Fruit fly (Drosophila melanogaster) whole organism, embryonic: ENCODE data around the gene Fpgs1.
A peak's percentile ranks its signal among the peaks of the same experiment; 100 is the strongest.

ENCODE experiments used
- Ada2b ChIP-seq: fragments of 200-800 bp; sonication (Bioruptor generic); IDR thresholded peaks from 2 replicates; pipeline ENCODE4 v1.3.6; 2022; ENCODE audit warnings: missing biosample characterization, missing genetic modification characterization
- Adf1 ChIP-seq: fragments of 200-800 bp; sonication (Bioruptor generic); IDR thresholded peaks from 2 replicates; pipeline ENCODE4 v1.3.6; 2022; ENCODE audit warnings: missing biosample characterization, missing genetic modification characterization
- Antp ChIP-seq: fragments of 200-800 bp; sonication (Bioruptor generic); optimal IDR thresholded peaks from 3 replicates; lab custom pipeline; 2016; ENCODE audit warnings: missing biosample characterization, missing genetic modification characterization
- CG10462 ChIP-seq: fragments of 200-800 bp; sonication (Bioruptor generic); optimal IDR thresholded peaks from 2 replicates; lab custom pipeline; 2016; ENCODE audit warnings: missing biosample characterization, missing genetic modification characterization
- CG11085 ChIP-seq: fragments of 200-800 bp; sonication (Bioruptor generic); IDR thresholded peaks from 2 replicates; pipeline ENCODE4 v1.3.6; 2022; ENCODE audit warnings: missing biosample characterization, missing genetic modification characterization
- CG11695 ChIP-seq: fragments of 200-800 bp; sonication (Bioruptor generic); IDR thresholded peaks from 3 replicates; pipeline ENCODE4 v1.3.6; 2022; ENCODE audit warnings: missing biosample characterization, missing genetic modification characterization
- CG13624 ChIP-seq: fragments of 200-800 bp; sonication (Bioruptor generic); optimal IDR thresholded peaks from 2 replicates; lab custom pipeline; 2016; ENCODE audit warnings: missing biosample characterization, missing genetic modification characterization
- CG13775 ChIP-seq: fragments of 200-800 bp; sonication (Bioruptor generic); optimal IDR thresholded peaks from 3 replicates; lab custom pipeline; 2017; ENCODE audit warnings: missing biosample characterization, mild to moderate bottlenecking, missing genetic modification characterization
- CG14860 ChIP-seq: fragments of 200-800 bp; sonication (Bioruptor generic); IDR thresholded peaks from 3 replicates; pipeline ENCODE4 v1.3.6; 2022; ENCODE audit warnings: missing biosample characterization, missing genetic modification characterization; ENCODE audit not compliant: partially characterized antibody
- CG15011 ChIP-seq: fragments of 200-800 bp; sonication (Bioruptor generic); optimal IDR thresholded peaks from 3 replicates; lab custom pipeline; 2018; ENCODE audit warnings: missing biosample characterization, mild to moderate bottlenecking, missing genetic modification characterization
- CG1529 ChIP-seq: fragments of 200-800 bp; sonication (Bioruptor generic); optimal IDR thresholded peaks from 3 replicates; lab custom pipeline; 2018; ENCODE audit warnings: missing biosample characterization, missing genetic modification characterization
- CG15696 ChIP-seq: fragments of 200-800 bp; sonication (Bioruptor generic); optimal IDR thresholded peaks from 2 replicates; lab custom pipeline; 2019; ENCODE audit warnings: missing biosample characterization, mild to moderate bottlenecking, missing genetic modification characterization, moderate library complexity
- CG17328 ChIP-seq: fragments of 200-800 bp; sonication (Bioruptor generic); IDR thresholded peaks from 2 replicates; pipeline ENCODE4 v1.3.6; 2022; ENCODE audit warnings: missing biosample characterization, missing genetic modification characterization
- CG18764 ChIP-seq: fragments of 200-800 bp; sonication (Bioruptor generic); optimal IDR thresholded peaks from 3 replicates; lab custom pipeline; 2016; ENCODE audit warnings: missing biosample characterization, missing genetic modification characterization
- CG2116 ChIP-seq: fragments of 200-800 bp; sonication (Bioruptor generic); optimal IDR thresholded peaks from 3 replicates; lab custom pipeline; 2018; ENCODE audit warnings: missing biosample characterization, mild to moderate bottlenecking, missing genetic modification characterization
- CG2199 ChIP-seq: fragments of 200-800 bp; sonication (Bioruptor generic); IDR thresholded peaks from 3 replicates; pipeline ENCODE4 v1.3.6; 2022; ENCODE audit warnings: missing biosample characterization, missing genetic modification characterization
- CG4730 ChIP-seq: fragments of 200-800 bp; sonication (Bioruptor generic); IDR thresholded peaks from 2 replicates; pipeline ENCODE4 v1.3.6; 2022; ENCODE audit warnings: missing biosample characterization, missing genetic modification characterization
- CG7786 ChIP-seq: fragments of 200-800 bp; sonication (Bioruptor generic); optimal IDR thresholded peaks from 2 replicates; lab custom pipeline; 2016; ENCODE audit warnings: missing biosample characterization, missing genetic modification characterization
- CG7963 ChIP-seq: fragments of 200-800 bp; sonication (Bioruptor generic); IDR thresholded peaks from 3 replicates; pipeline ENCODE4 v1.3.6; 2022; ENCODE audit warnings: missing biosample characterization, missing genetic modification characterization; ENCODE audit not compliant: partially characterized antibody
- CG8359 ChIP-seq: fragments of 200-800 bp; sonication (Bioruptor generic); optimal IDR thresholded peaks from 2 replicates; lab custom pipeline; 2017; ENCODE audit warnings: missing biosample characterization, mild to moderate bottlenecking, missing genetic modification characterization, borderline replicate concordance
- CG8388 ChIP-seq: fragments of 200-800 bp; sonication (Bioruptor generic); optimal IDR thresholded peaks from 2 replicates; lab custom pipeline; 2019; ENCODE audit warnings: missing biosample characterization, mild to moderate bottlenecking, missing genetic modification characterization, moderate library complexity
- CTCF ChIP-seq: fragments of 200-800 bp; sonication (Bioruptor generic); optimal IDR thresholded peaks from 2 replicates; lab custom pipeline; 2017; ENCODE audit warnings: missing biosample characterization, mild to moderate bottlenecking, missing genetic modification characterization, moderate library complexity
- Dbx ChIP-seq: fragments of 200-800 bp; sonication (Bioruptor generic); IDR thresholded peaks from 3 replicates; pipeline ENCODE4 v1.3.6; 2022; ENCODE audit warnings: missing biosample characterization, missing genetic modification characterization
- Elba2 ChIP-seq: fragments of 200-800 bp; sonication (Bioruptor generic); optimal IDR thresholded peaks from 3 replicates; lab custom pipeline; 2016; ENCODE audit warnings: missing biosample characterization, missing genetic modification characterization
- Ets97D ChIP-seq: fragments of 200-800 bp; sonication (Bioruptor generic); optimal IDR thresholded peaks from 3 replicates; lab custom pipeline; 2016; ENCODE audit warnings: missing biosample characterization, missing genetic modification characterization
- HmgZ ChIP-seq: fragments of 200-800 bp; sonication (Bioruptor generic); optimal IDR thresholded peaks from 2 replicates; lab custom pipeline; 2018; ENCODE audit warnings: missing biosample characterization, mild to moderate bottlenecking, missing genetic modification characterization
- Hmr ChIP-seq: fragments of 200-800 bp; sonication (Bioruptor generic); optimal IDR thresholded peaks from 3 replicates; lab custom pipeline; 2017; ENCODE audit warnings: mild to moderate bottlenecking, missing biosample characterization, missing genetic modification reagents, missing genetic modification characterization
- Hr51 ChIP-seq, 2 experiments: fragments of 200-800 bp; sonication (Bioruptor generic); optimal IDR thresholded peaks; 2 replicates in 1 of 2; 3 replicates in 1 of 2; lab custom pipeline; 2016 to 2018; ENCODE audit warnings: missing biosample characterization in 2 of 2, missing genetic modification characterization in 2 of 2, mild to moderate bottlenecking in 1 of 2, moderate library complexity in 1 of 2
- NC2β ChIP-seq: fragments of 200-800 bp; sonication (Bioruptor generic); optimal IDR thresholded peaks from 2 replicates; lab custom pipeline; 2016; ENCODE audit warnings: missing biosample characterization, missing genetic modification characterization
- Nf-YC ChIP-seq: fragments of 200-800 bp; optimal IDR thresholded peaks from 3 replicates; lab custom pipeline; 2019; ENCODE audit warnings: missing biosample characterization, mild to moderate bottlenecking, missing genetic modification characterization, moderate library complexity
- Oaz ChIP-seq: fragments of 200-800 bp; sonication (Bioruptor generic); IDR thresholded peaks from 2 replicates; pipeline ENCODE4 v1.3.6; 2022; ENCODE audit warnings: missing biosample characterization, missing genetic modification characterization
- Ravus ChIP-seq: fragments of 200-800 bp; sonication (Bioruptor generic); IDR thresholded peaks from 2 replicates; pipeline ENCODE4 v1.3.6; 2022; ENCODE audit warnings: missing biosample characterization, missing genetic modification characterization
- Rfx ChIP-seq: fragments of 200-800 bp; sonication (Bioruptor generic); IDR thresholded peaks from 2 replicates; pipeline ENCODE4 v1.3.6; 2022; ENCODE audit warnings: missing biosample characterization, missing genetic modification characterization
- bab2 ChIP-seq: fragments of 200-800 bp; sonication (Bioruptor generic); optimal IDR thresholded peaks from 2 replicates; lab custom pipeline; 2016; ENCODE audit warnings: missing biosample characterization, missing genetic modification characterization
- bigmax ChIP-seq: fragments of 200-800 bp; sonication (Bioruptor generic); optimal IDR thresholded peaks from 2 replicates; lab custom pipeline; 2018; ENCODE audit warnings: missing biosample characterization, mild to moderate bottlenecking, missing genetic modification characterization
- crp ChIP-seq, 2 experiments: fragments of 200-800 bp; sonication (Bioruptor generic); optimal IDR thresholded peaks; 2 replicates in 1 of 2; 3 replicates in 1 of 2; lab custom pipeline; 2017; ENCODE audit warnings: missing biosample characterization in 2 of 2, missing genetic modification characterization in 2 of 2, mild to moderate bottlenecking in 1 of 2, moderate library complexity in 1 of 2
- esg ChIP-seq: fragments of 200-800 bp; sonication (Bioruptor generic); conservative IDR thresholded peaks from 2 replicates; pipeline ENCODE4 v1.3.6; 2022; ENCODE audit warnings: missing biosample characterization, missing genetic modification characterization
- fd102C ChIP-seq: fragments of 200-800 bp; sonication (Bioruptor generic); optimal IDR thresholded peaks from 2 replicates; lab custom pipeline; 2018; ENCODE audit warnings: missing biosample characterization, mild to moderate bottlenecking, missing genetic modification characterization, moderate library complexity
- grn ChIP-seq: fragments of 200-800 bp; sonication (Bioruptor generic); optimal IDR thresholded peaks from 3 replicates; lab custom pipeline; 2017; ENCODE audit warnings: missing biosample characterization, missing genetic modification characterization
- hb ChIP-seq: fragments of 200-800 bp; sonication (Bioruptor generic); IDR thresholded peaks from 3 replicates; pipeline ENCODE4 v1.3.6; 2022; ENCODE audit warnings: missing biosample characterization, missing genetic modification characterization; ENCODE audit not compliant: partially characterized antibody
- jing ChIP-seq: fragments of 200-800 bp; sonication (Bioruptor generic); optimal IDR thresholded peaks from 2 replicates; lab custom pipeline; 2018; ENCODE audit warnings: missing biosample characterization, mild to moderate bottlenecking, missing genetic modification characterization
- onecut ChIP-seq: fragments of 200-800 bp; sonication (Bioruptor generic); IDR thresholded peaks from 2 replicates; pipeline ENCODE4 v1.3.6; 2022; ENCODE audit warnings: missing biosample characterization, missing genetic modification characterization
- p53 ChIP-seq: fragments of 200-800 bp; sonication (Bioruptor generic); optimal IDR thresholded peaks from 2 replicates; lab custom pipeline; 2016; ENCODE audit warnings: missing biosample characterization, missing genetic modification characterization
- pros ChIP-seq: fragments of 200-800 bp; sonication (Bioruptor generic); optimal IDR thresholded peaks from 3 replicates; lab custom pipeline; 2019; ENCODE audit warnings: missing biosample characterization, mild to moderate bottlenecking, missing genetic modification characterization, moderate library complexity
- ranshi ChIP-seq: fragments of 200-800 bp; sonication (Bioruptor generic); IDR thresholded peaks from 2 replicates; pipeline ENCODE4 v1.3.6; 2022; ENCODE audit warnings: missing biosample characterization, missing genetic modification characterization
- sc ChIP-seq, 3 experiments: fragments of >200 bp in 2 of 3; fragments of 200-800 bp in 1 of 3; sonication (Bioruptor generic) in 1 of 3; optimal IDR thresholded peaks; 2 replicates in 2 of 3; 3 replicates in 1 of 3; lab custom pipeline; 2017; ENCODE audit warnings: mild to moderate bottlenecking in 1 of 3, missing biosample characterization in 1 of 3, missing genetic modification characterization in 1 of 3, missing genetic modification reagents in 1 of 3
- sisA ChIP-seq: fragments of 200-800 bp; sonication (Bioruptor generic); IDR thresholded peaks from 2 replicates; pipeline ENCODE4 v1.3.6; 2022; ENCODE audit warnings: missing biosample characterization, missing genetic modification characterization
- sob ChIP-seq: fragments of 200-800 bp; sonication (Bioruptor generic); IDR thresholded peaks from 2 replicates; pipeline ENCODE4 v1.3.6; 2022; ENCODE audit warnings: missing biosample characterization, missing genetic modification characterization
- sr ChIP-seq: fragments of 200-800 bp; sonication (Bioruptor generic); IDR thresholded peaks from 3 replicates; pipeline ENCODE4 v1.3.6; 2022; ENCODE audit warnings: missing biosample characterization, missing genetic modification characterization

Gene Fpgs1

DNA sequence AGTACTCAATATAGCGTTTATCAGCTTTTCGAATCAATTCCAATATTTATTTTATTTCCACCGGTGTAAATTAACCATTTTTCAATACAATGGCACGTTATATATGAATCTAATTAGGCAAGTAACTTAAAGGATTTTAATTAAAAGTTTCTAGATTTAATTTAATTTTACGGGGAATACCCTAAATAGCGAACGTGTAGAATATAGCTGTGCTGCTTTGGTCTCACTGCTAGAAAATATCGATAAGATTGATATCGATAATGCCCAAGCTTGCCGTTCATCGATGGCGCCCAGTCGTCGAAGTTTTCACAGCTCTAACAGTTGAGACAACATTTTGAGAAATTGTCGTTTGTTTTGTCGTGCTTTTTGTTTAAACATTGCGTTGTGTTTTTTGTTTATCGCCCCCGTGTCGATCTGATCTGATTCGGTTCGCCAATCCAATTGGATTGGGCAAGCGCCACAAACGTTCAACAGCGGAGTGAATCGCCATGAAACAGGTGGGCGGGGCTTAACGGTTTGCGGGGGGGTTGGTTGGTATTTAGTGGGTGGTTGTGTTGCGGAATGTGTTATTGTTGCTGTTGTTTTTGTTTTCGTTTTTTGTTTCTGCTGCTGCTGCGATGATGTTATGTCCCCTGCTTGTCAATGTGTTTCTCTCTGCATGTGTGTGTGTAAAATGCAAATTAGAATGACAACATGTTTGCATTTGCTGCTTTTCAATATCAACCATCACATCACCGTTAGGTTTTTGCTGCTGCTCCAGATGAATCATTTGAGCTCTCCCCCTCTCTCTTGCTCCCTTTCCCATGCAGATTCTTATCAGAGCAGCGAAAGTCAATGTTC is 19.9 kb downstream of the Fpgs1 start, which contains the start of gene Tomosyn (continued):
- TF ChIP-seq bab2 (peak; percentile 13), fd102C (GFP tag; lab: Kevin White, UChicago) (no peak), CTCF (GFP tag; lab: Kevin White, UChicago) (peak; percentile 3), NC2β (GFP tag; lab: Kevin White, UChicago) (peak; percentile 52), bigmax (GFP tag; lab: Kevin White, UChicago) (no peak), Ets97D (peak; percentile 67), onecut (GFP tag; lab: Robert Waterston, UW) (no peak), CG13624 (GFP tag; lab: Kevin White, UChicago) (peak; percentile 51), crp (GFP tag; optimal IDR thresholded peaks at IDR 0.05; lab: Kevin White, UChicago) (peak in 1 of 2 experiments; percentile 58), CG13775 (peak; percentile 26), CG15011 (GFP tag; lab: Kevin White, UChicago) (no peak), CG8388 (GFP tag; lab: Kevin White, UChicago) (peak; percentile 40), esg (GFP tag; lab: Robert Waterston, UW) (no peak), CG10462 (GFP tag; lab: Kevin White, UChicago) (no peak), hb (GFP tag; lab: Robert Waterston, UW) (peak; percentile 73), CG2116 (GFP tag; lab: Kevin White, UChicago) (peak; percentile 66), CG14860 (GFP tag; lab: Robert Waterston, UW) (peak; percentile 71), Elba2 (GFP tag; lab: Kevin White, UChicago) (peak; percentile 14), Adf1 (GFP tag; lab: Robert Waterston, UW) (no peak), CG7963 (GFP tag; lab: Robert Waterston, UW) (peak; percentile 70), Oaz (GFP tag; lab: Robert Waterston, UW) (no peak), Rfx (GFP tag; lab: Robert Waterston, UW) (peak; percentile 53), CG7786 (GFP tag; lab: Kevin White, UChicago) (no peak), CG8359 (no peak), CG17328 (GFP tag; lab: Robert Waterston, UW) (0 out of 2 replicates have a peak, but pooled peaks have one; percentile 40), Antp (GFP tag; lab: Kevin White, UChicago) (peak; percentile 7), CG11085 (GFP tag; lab: Robert Waterston, UW) (no peak; the same call in 1 of the 2 replicates), Ravus (no peak), grn (GFP tag; lab: Kevin White, UChicago) (peak; percentile 12), Hmr (GFP tag; lab: Kevin White, UChicago) (peak; percentile 48), CG2199 (GFP tag; lab: Robert Waterston, UW) (no peak), CG18764 (GFP tag; lab: Kevin White, UChicago) (peak; percentile 4), CG15696 (tag; lab: Kevin White, UChicago) (peak; percentile 31), Nf-YC (tag; lab: Kevin White, UChicago) (peak; percentile 53), Dbx (GFP tag; lab: Robert Waterston, UW) (no peak), Hr51 (GFP tag; optimal IDR thresholded peaks at IDR 0.05; lab: Kevin White, UChicago) (peak in 1 of 2 experiments; percentile 39), CG11695 (GFP tag; lab: Robert Waterston, UW) (no peak), CG1529 (GFP tag; lab: Kevin White, UChicago) (no peak), HmgZ (peak; percentile 37), sr (GFP tag; lab: Robert Waterston, UW) (peak; percentile 88), sc (optimal IDR thresholded peaks at IDR 0.05; lab: Kevin White, UChicago) (no peak), sc (GFP tag; optimal IDR thresholded peaks at IDR 0.05; lab: Kevin White, UChicago) (no peak), CG4730 (GFP tag; lab: Robert Waterston, UW) (no peak), sisA (no peak), pros (GFP tag; lab: Kevin White, UChicago) (no peak), Ada2b (GFP tag; lab: Robert Waterston, UW) (no peak), sob (GFP tag; lab: Robert Waterston, UW) (peak; percentile 25; the same call in 1 of the 2 replicates), jing (GFP tag; lab: Kevin White, UChicago) (no peak), ranshi (GFP tag; lab: Robert Waterston, UW) (no peak), p53 (no peak)
